Fruit fly (Drosophila melanogaster): ENCODE data around the gene CG14966.

DNA sequence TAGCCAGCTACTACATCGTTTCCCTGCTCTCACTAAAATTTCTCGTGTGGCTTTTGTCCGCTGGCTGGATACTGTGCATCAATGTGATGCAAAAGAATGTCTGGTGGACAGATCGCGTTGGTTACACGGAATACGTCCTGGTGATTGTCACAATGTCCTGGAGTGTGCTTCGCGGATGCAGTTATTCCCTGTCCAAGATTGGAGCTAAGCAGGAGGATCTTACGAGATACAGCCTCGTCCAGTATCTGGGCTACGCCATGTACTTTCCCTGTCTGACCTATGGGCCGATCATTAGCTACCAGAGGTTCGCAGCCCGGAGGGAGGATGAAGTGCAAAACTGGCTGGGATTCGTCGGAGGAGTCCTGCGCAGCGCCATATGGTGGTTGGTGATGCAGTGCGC lies 34.8 kb downstream of the CG14966 start:
- no peak for TF ChIP-seq usp (GFP tag; optimal IDR thresholded peaks at IDR 0.05)
- TF ChIP-seq pan (optimal IDR thresholded peaks at IDR 0.05): no peak
- no peak for TF ChIP-seq CG8478 (optimal IDR thresholded peaks at IDR 0.05)
- TF ChIP-seq psq (optimal IDR thresholded peaks at IDR 0.05): no peak
- TF ChIP-seq Dll (optimal IDR thresholded peaks at IDR 0.05): no peak
